Worm (Caenorhabditis elegans) whole organism, L4 larva: ENCODE data around the gene K03B4.2.

Source experiments
- D1046.2 ChIP-seq: fragments of 200-800 bp; sonication (Bioruptor generic); IDR thresholded peaks from 2 replicates; pipeline ENCODE4 v1.3.6; 2022; ENCODE audit warnings: missing genetic modification characterization, missing compliant biosample characterization
- R02D3.7 ChIP-seq: fragments of 150-350 bp; sonication (generic microtip); optimal IDR thresholded peaks from 3 replicates; lab custom pipeline; 2014; ENCODE audit warnings: missing biosample characterization, missing genetic modification characterization
- T20F7.1 ChIP-seq: fragments of 200-800 bp; sonication (Bioruptor generic); optimal IDR thresholded peaks from 2 replicates; lab custom pipeline; 2018; ENCODE audit warnings: mild to moderate bottlenecking, missing genetic modification characterization, missing compliant biosample characterization
- T26A8.4 ChIP-seq: fragments of 200-800 bp; sonication (Bioruptor generic); IDR thresholded peaks from 2 replicates; pipeline ENCODE4 v1.3.6; 2022; ENCODE audit warnings: missing genetic modification characterization, missing compliant biosample characterization
- Y105C5A.15 ChIP-seq: fragments of 200-800 bp; sonication (Bioruptor generic); IDR thresholded peaks from 2 replicates; pipeline ENCODE4 v1.3.6; 2022; ENCODE audit warnings: missing genetic modification characterization, missing compliant biosample characterization
- Y48G9A.11 ChIP-seq: fragments of 200-800 bp; sonication (Bioruptor generic); IDR thresholded peaks from 2 replicates; pipeline ENCODE4 v1.3.6; 2022; ENCODE audit warnings: missing genetic modification reagents, missing genetic modification characterization, missing compliant biosample characterization
- Y75B8A.6 ChIP-seq: fragments of 200-800 bp; sonication (Bioruptor generic); IDR thresholded peaks from 2 replicates; pipeline ENCODE4 v1.3.6; 2022; ENCODE audit warnings: missing genetic modification reagents, missing genetic modification characterization, missing compliant biosample characterization
- ZK337.2 ChIP-seq: fragments of 200-800 bp; sonication (Bioruptor generic); IDR thresholded peaks from 2 replicates; pipeline ENCODE4 v1.3.6; 2022; ENCODE audit warnings: missing genetic modification reagents, missing genetic modification characterization, missing compliant biosample characterization
- aly-2 ChIP-seq: sonication (generic microtip); optimal IDR thresholded peaks from 2 replicates; lab custom pipeline; 2018; ENCODE audit warnings: missing biosample characterization, missing genetic modification characterization
- ceh-32 ChIP-seq: sonication (generic microtip); optimal IDR thresholded peaks from 2 replicates; lab custom pipeline; 2016; ENCODE audit warnings: mild to moderate bottlenecking, missing genetic modification characterization, missing compliant biosample characterization; ENCODE audit not compliant: poor library complexity
- ceh-44 ChIP-seq: fragments of 200-800 bp; sonication (Bioruptor generic); IDR thresholded peaks from 2 replicates; pipeline ENCODE4 v1.3.6; 2022; ENCODE audit warnings: missing genetic modification reagents, missing genetic modification characterization, missing compliant biosample characterization
- ceh-62 ChIP-seq: sonication (generic microtip); optimal IDR thresholded peaks from 2 replicates; lab custom pipeline; 2017; ENCODE audit warnings: missing biosample characterization, missing genetic modification characterization
- ces-1 ChIP-seq: fragments of 150-350 bp; sonication (generic microtip); optimal IDR thresholded peaks from 4 replicates; lab custom pipeline; 2014; ENCODE audit warnings: missing biosample characterization, missing genetic modification reagents, missing genetic modification characterization
- cey-2 ChIP-seq: sonication (generic microtip); optimal IDR thresholded peaks from 3 replicates; lab custom pipeline; 2017; ENCODE audit warnings: missing genetic modification characterization, mild to moderate bottlenecking, missing compliant biosample characterization, antibody characterized with exemption, borderline replicate concordance; ENCODE audit not compliant: insufficient read depth
- daf-16 ChIP-seq, 3 experiments: sonication (generic microtip); optimal IDR thresholded peaks; 2 replicates each; lab custom pipeline; 2016 to 2017; ENCODE audit warnings: missing genetic modification characterization in 3 of 3, missing genetic modification reagents in 3 of 3, mild to moderate bottlenecking in 2 of 3, missing compliant biosample characterization in 2 of 3, missing biosample characterization in 1 of 3, moderate library complexity in 1 of 3
- daf-19 ChIP-seq: fragments of 200-800 bp; sonication (Bioruptor generic); conservative IDR thresholded peaks from 2 replicates; pipeline ENCODE4 v1.3.6; 2022; ENCODE audit warnings: missing genetic modification characterization, missing compliant biosample characterization
- daf-8 ChIP-seq: fragments of 200-800 bp; sonication (Bioruptor generic); IDR thresholded peaks from 2 replicates; pipeline ENCODE4 v1.3.6; 2022; ENCODE audit warnings: missing genetic modification characterization, missing compliant biosample characterization
- dmd-6 ChIP-seq: fragments of 200-800 bp; sonication (Bioruptor generic); IDR thresholded peaks from 2 replicates; pipeline ENCODE4 v1.3.6; 2022; ENCODE audit warnings: missing genetic modification reagents, missing genetic modification characterization, missing compliant biosample characterization
- dmd-8 ChIP-seq: fragments of 200-800 bp; sonication (Bioruptor generic); IDR thresholded peaks from 2 replicates; pipeline ENCODE4 v1.3.6; 2022; ENCODE audit warnings: missing genetic modification characterization, missing compliant biosample characterization
- dmd-9 ChIP-seq: fragments of 200-800 bp; sonication (Bioruptor generic); IDR thresholded peaks from 2 replicates; pipeline ENCODE4 v1.3.6; 2022; ENCODE audit warnings: missing genetic modification reagents, missing genetic modification characterization, missing compliant biosample characterization
- dve-1 ChIP-seq: sonication (generic microtip); optimal IDR thresholded peaks from 2 replicates; lab custom pipeline; 2017; ENCODE audit warnings: antibody characterized with exemption, mild to moderate bottlenecking, missing genetic modification characterization, missing compliant biosample characterization; ENCODE audit not compliant: insufficient read depth
- egl-43 ChIP-seq: fragments of 200-800 bp; sonication (Bioruptor generic); IDR thresholded peaks from 2 replicates; pipeline ENCODE4 v1.3.6; 2022; ENCODE audit warnings: missing genetic modification reagents, missing genetic modification characterization, missing compliant biosample characterization
- fos-1 ChIP-seq: fragments of 150-350 bp; optimal IDR thresholded peaks from 2 replicates; lab custom pipeline; 2014; ENCODE audit warnings: missing biosample characterization, missing genetic modification characterization
- lin-1 ChIP-seq: fragments of 200-800 bp; sonication (Bioruptor generic); IDR thresholded peaks from 2 replicates; pipeline ENCODE4 v1.3.6; 2022; ENCODE audit warnings: missing genetic modification reagents, missing genetic modification characterization, missing compliant biosample characterization
- lsy-2 ChIP-seq, 2 experiments: fragments of 150-350 bp in 1 of 2; sonication (generic microtip) in 1 of 2; optimal IDR thresholded peaks; 2 replicates each; lab custom pipeline; 2014 to 2017; ENCODE audit warnings: missing biosample characterization in 2 of 2, missing genetic modification characterization in 2 of 2
- madf-5 ChIP-seq, 2 experiments: fragments of 200-800 bp; sonication (Bioruptor generic); IDR thresholded peaks; 2 replicates each; pipeline ENCODE4 v1.3.6; 2022; ENCODE audit warnings: missing compliant biosample characterization in 2 of 2, missing genetic modification characterization in 2 of 2
- nhr-111 ChIP-seq: fragments of 200-800 bp; sonication (Bioruptor generic); optimal IDR thresholded peaks from 2 replicates; lab custom pipeline; 2018; ENCODE audit warnings: mild to moderate bottlenecking, missing genetic modification characterization, missing compliant biosample characterization
- nhr-237 ChIP-seq: sonication (generic microtip); optimal IDR thresholded peaks from 2 replicates; lab custom pipeline; 2017; ENCODE audit warnings: missing biosample characterization, missing genetic modification characterization
- nhr-25 ChIP-seq: sonication (generic microtip); optimal IDR thresholded peaks from 2 replicates; lab custom pipeline; 2017; ENCODE audit warnings: missing genetic modification characterization, mild to moderate bottlenecking, missing compliant biosample characterization, antibody characterized with exemption, moderate library complexity, borderline replicate concordance; ENCODE audit not compliant: insufficient read depth
- nhr-28 ChIP-seq: fragments of 150-350 bp; optimal IDR thresholded peaks from 2 replicates; lab custom pipeline; 2014; ENCODE audit warnings: missing biosample characterization, missing genetic modification characterization
- nhr-6 ChIP-seq: fragments of 150-350 bp; optimal IDR thresholded peaks from 2 replicates; lab custom pipeline; 2014; ENCODE audit warnings: missing biosample characterization, missing genetic modification characterization
- pqm-1 ChIP-seq: sonication (generic microtip); optimal IDR thresholded peaks from 2 replicates; lab custom pipeline; 2017; ENCODE audit warnings: missing biosample characterization, missing genetic modification characterization
- spr-1 ChIP-seq: sonication (generic microtip); optimal IDR thresholded peaks from 2 replicates; lab custom pipeline; 2016; ENCODE audit warnings: mild to moderate bottlenecking, missing genetic modification characterization, missing compliant biosample characterization
- tag-97 ChIP-seq: fragments of 200-800 bp; sonication (Bioruptor generic); IDR thresholded peaks from 2 replicates; pipeline ENCODE4 v1.3.6; 2022; ENCODE audit warnings: missing genetic modification characterization, missing compliant biosample characterization
- unc-130 ChIP-seq: sonication (generic microtip); optimal IDR thresholded peaks from 2 replicates; lab custom pipeline; 2016; ENCODE audit warnings: missing genetic modification reagents, missing genetic modification characterization, missing compliant biosample characterization
- unc-62 ChIP-seq, 3 experiments: fragments of 150-350 bp in 1 of 3; sonication (generic microtip); optimal IDR thresholded peaks in 2 of 3; peaks in 1 of 3; 1 replicate in 1 of 3; 2 replicates in 2 of 3; lab custom pipeline; 2014 to 2017; ENCODE audit warnings: missing biosample characterization in 3 of 3, missing genetic modification characterization in 3 of 3, missing genetic modification reagents in 3 of 3, missing genotype in 1 of 3
- ztf-7 ChIP-seq: fragments of 150-350 bp; optimal IDR thresholded peaks from 2 replicates; lab custom pipeline; 2014; ENCODE audit warnings: missing biosample characterization, missing genetic modification characterization

Gene K03B4.2

ce11 chrV:4653093-4653492, 34.7 kb upstream of the K03B4.2 start (continued):
- TF ChIP-seq lsy-2 (tag; optimal IDR thresholded peaks at IDR 0.05; lab: Kevin White, UChicago): no peak

- TF ChIP-seq ceh-44 (no peak), ces-1 (GFP tag; lab: Kevin White, UChicago) (no peak), nhr-28 (tag; lab: Kevin White, UChicago) (no peak)
Observed at ce11 chrV:4653871-4654605, 33.8 kb upstream of the K03B4.2 start, which contains the start of the genes col-139 and F41F3.1. Gene col-139, minus strand, starts transcription at chrV:4653971. Gene F41F3.1, plus strand, starts transcription at chrV:4654555.

- TF ChIP-seq lin-1 (GFP tag; lab: Robert Waterston, UW) (no peak), fos-1 (tag; lab: Kevin White, UChicago) (no peak), nhr-111 (GFP tag; lab: Kevin White, UChicago) (no peak), spr-1 (tag; lab: Kevin White, UChicago) (no peak), egl-43 (no peak), ces-1 (GFP tag; lab: Kevin White, UChicago) (no peak), pqm-1 (tag; lab: Kevin White, UChicago) (no peak), nhr-25 (tag; lab: Kevin White, UChicago) (no peak), unc-130 (no peak), ZK337.2 (GFP tag; lab: Robert Waterston, UW) (no peak), dmd-6 (GFP tag; lab: Robert Waterston, UW) (no peak), tag-97 (GFP tag; lab: Robert Waterston, UW) (no peak), Y75B8A.6 (no peak), T20F7.1 (GFP tag; lab: Kevin White, UChicago) (no peak)
- TF ChIP-seq, all 104 proteins: peak for 0
Observed at ce11 chrV:4655175-4655574, 32.6 kb upstream of the K03B4.2 start, which contains the start of gene F41F3.9. Gene F41F3.9, plus strand, starts transcription at chrV:4655475.

- no peak for TF ChIP-seq D1046.2 (GFP tag; lab: Robert Waterston, UW)
- TF ChIP-seq unc-62 (GFP tag; optimal IDR thresholded peaks at IDR 0.05 in 1 of 2; lab: Kevin White, UChicago): no peak
- TF ChIP-seq unc-62 (tag; optimal IDR thresholded peaks at IDR 0.05; lab: Kevin White, UChicago): no peak
- TF ChIP-seq egl-43: no peak
- TF ChIP-seq aly-2 (tag; lab: Kevin White, UChicago): no peak
- TF ChIP-seq T26A8.4: no peak
- TF ChIP-seq dmd-8: no peak
- TF ChIP-seq daf-19 (GFP tag; lab: Robert Waterston, UW): no peak
- no peak for TF ChIP-seq unc-130
- no peak for TF ChIP-seq R02D3.7 (tag; lab: Kevin White, UChicago)
- no peak for TF ChIP-seq ceh-32 (tag; lab: Kevin White, UChicago)
- no peak for TF ChIP-seq Y75B8A.6
- TF ChIP-seq Y105C5A.15 (GFP tag; lab: Robert Waterston, UW): no peak
- TF ChIP-seq ceh-62 (tag; lab: Kevin White, UChicago): no peak
- TF ChIP-seq cey-2 (tag; lab: Kevin White, UChicago): no peak
- no peak for TF ChIP-seq nhr-6
Observed at ce11 chrV:4662400-4662799, 25.4 kb upstream of the K03B4.2 start, which contains the start of gene srx-74. Gene srx-74, minus strand, starts transcription at chrV:4662500.

ce11 chrV:4665651-4666050, 22.1 kb upstream of the K03B4.2 start, which contains the start of gene srx-73:
Gene srx-73, minus strand, starts transcription at chrV:4665751.
- TF ChIP-seq daf-8 (GFP tag; lab: Robert Waterston, UW) (no peak), dmd-9 (GFP tag; lab: Robert Waterston, UW) (no peak), daf-16 (GFP tag; optimal IDR thresholded peaks at IDR 0.05; lab: Kevin White, UChicago) (no peak), daf-16 (tag; optimal IDR thresholded peaks at IDR 0.05; lab: Kevin White, UChicago) (no peak), nhr-237 (no peak), ztf-7 (tag; lab: Kevin White, UChicago) (no peak), dve-1 (no peak), Y48G9A.11 (GFP tag; lab: Robert Waterston, UW) (no peak), R02D3.7 (tag; lab: Kevin White, UChicago) (no peak), nhr-6 (no peak), madf-5 (GFP tag; IDR thresholded peaks at IDR 0.05; lab: Robert Waterston, UW) (no peak)
